Worm (Caenorhabditis elegans): ENCODE measurements around the gene C55B6.1.

DNA sequence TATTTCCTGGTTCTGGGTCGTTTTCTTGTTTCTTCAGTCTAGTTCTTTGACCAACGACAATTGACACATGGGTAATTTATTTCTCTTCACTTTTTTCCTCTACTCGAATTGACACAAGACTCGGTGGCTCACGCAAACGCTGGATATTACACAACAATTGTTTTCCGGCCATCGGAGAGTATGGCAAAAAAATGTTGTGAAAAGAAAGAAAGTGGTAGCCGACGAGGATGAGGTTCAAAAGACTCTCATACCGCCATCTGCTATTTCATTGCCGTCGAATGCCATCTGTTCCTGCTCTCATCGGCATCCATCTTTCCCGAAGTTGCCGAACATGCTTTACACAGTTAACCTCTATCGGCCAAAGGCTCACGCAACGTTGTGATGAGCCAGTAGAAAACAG is 36.6 kb downstream of the C55B6.1 start:
- TF ChIP-seq lin-39 (tag; optimal IDR thresholded peaks at IDR 0.05) (no peak), fos-1 (tag; optimal IDR thresholded peaks at IDR 0.05) (no peak), F26F4.8 (GFP tag; conservative IDR thresholded peaks at IDR 0.05) (no peak), snpc-4 (tag; optimal IDR thresholded peaks at IDR 0.05) (no peak), jun-1 (tag; optimal IDR thresholded peaks at IDR 0.05) (no peak), ztf-11 (tag; optimal IDR thresholded peaks at IDR 0.05) (no peak), pha-4 (GFP tag; IDR thresholded peaks at IDR 0.05) (no peak), pha-4 (tag; optimal IDR thresholded peaks at IDR 0.05) (no peak), R02D3.7 (tag; optimal IDR thresholded peaks at IDR 0.05) (no peak), aly-2 (tag; optimal IDR thresholded peaks at IDR 0.05) (no peak), mdl-1 (tag; optimal IDR thresholded peaks at IDR 0.05) (no peak), skn-1 (tag; optimal IDR thresholded peaks at IDR 0.05) (no peak), ceh-32 (tag; optimal IDR thresholded peaks at IDR 0.05; ENCODE audit: poor library complexity) (no peak), ZK337.2 (GFP tag; IDR thresholded peaks at IDR 0.05) (no peak), gei-8 (GFP tag; optimal IDR thresholded peaks at IDR 0.05) (no peak)

Measured in whole organism, L4 larva.